Fruit fly (Drosophila melanogaster) whole organism, embryonic: ENCODE results near the gene CG17111.
A peak's percentile ranks its signal among the peaks of the same experiment; 100 is the strongest.

ENCODE experiments used
- Adf1 ChIP-seq: fragments of 200-800 bp; sonication (Bioruptor generic); IDR thresholded peaks from 2 replicates; pipeline ENCODE4 v1.3.6; 2022; ENCODE audit warnings: missing biosample characterization, missing genetic modification characterization
- Antp ChIP-seq: fragments of 200-800 bp; sonication (Bioruptor generic); optimal IDR thresholded peaks from 3 replicates; lab custom pipeline; 2016; ENCODE audit warnings: missing biosample characterization, missing genetic modification characterization
- Atf6 ChIP-seq: fragments of 200-800 bp; sonication (Bioruptor generic); IDR thresholded peaks from 2 replicates; pipeline ENCODE4 v1.3.6; 2022; ENCODE audit warnings: missing biosample characterization, missing genetic modification characterization
- CG10366 ChIP-seq: fragments of 200-800 bp; sonication (Bioruptor generic); IDR thresholded peaks from 2 replicates; pipeline ENCODE4 v1.3.6; 2022; ENCODE audit warnings: missing biosample characterization, missing genetic modification characterization
- CG11085 ChIP-seq: fragments of 200-800 bp; sonication (Bioruptor generic); IDR thresholded peaks from 2 replicates; pipeline ENCODE4 v1.3.6; 2022; ENCODE audit warnings: missing biosample characterization, missing genetic modification characterization
- CG12391 ChIP-seq: fragments of 200-800 bp; sonication (Bioruptor generic); optimal IDR thresholded peaks from 3 replicates; lab custom pipeline; 2018; ENCODE audit warnings: missing biosample characterization, mild to moderate bottlenecking, missing genetic modification characterization, moderate library complexity
- CG13624 ChIP-seq: fragments of 200-800 bp; sonication (Bioruptor generic); optimal IDR thresholded peaks from 2 replicates; lab custom pipeline; 2016; ENCODE audit warnings: missing biosample characterization, missing genetic modification characterization
- CG15601 ChIP-seq: fragments of 200-800 bp; sonication (Bioruptor generic); optimal IDR thresholded peaks from 3 replicates; lab custom pipeline; 2019; ENCODE audit warnings: missing biosample characterization, mild to moderate bottlenecking, missing genetic modification characterization, moderate library complexity
- CG17361 ChIP-seq: fragments of 200-800 bp; sonication (Bioruptor generic); IDR thresholded peaks from 3 replicates; pipeline ENCODE4 v1.3.6; 2022; ENCODE audit warnings: missing biosample characterization, missing genetic modification characterization
- CG17612 ChIP-seq: fragments of 200-800 bp; sonication (Bioruptor generic); IDR thresholded peaks from 2 replicates; pipeline ENCODE4 v1.3.6; 2022; ENCODE audit warnings: missing biosample characterization, missing genetic modification characterization
- CG18619 ChIP-seq: fragments of 200-800 bp; sonication (Bioruptor generic); optimal IDR thresholded peaks from 3 replicates; lab custom pipeline; 2017; ENCODE audit warnings: missing biosample characterization, mild to moderate bottlenecking, missing genetic modification characterization
- CG2678 ChIP-seq: fragments of 200-800 bp; sonication (Bioruptor generic); optimal IDR thresholded peaks from 3 replicates; lab custom pipeline; 2019; ENCODE audit warnings: missing biosample characterization, mild to moderate bottlenecking, missing genetic modification characterization, moderate library complexity
- CG32772 ChIP-seq: fragments of 200-800 bp; sonication (Bioruptor generic); IDR thresholded peaks from 2 replicates; pipeline ENCODE4 v1.3.6; 2022; ENCODE audit warnings: missing biosample characterization, missing genetic modification characterization
- CG3281 ChIP-seq: fragments of 200-800 bp; sonication (Bioruptor generic); optimal IDR thresholded peaks from 3 replicates; lab custom pipeline; 2017; ENCODE audit warnings: missing biosample characterization, mild to moderate bottlenecking, missing genetic modification characterization
- CG4282 ChIP-seq: fragments of 200-800 bp; sonication (Bioruptor generic); optimal IDR thresholded peaks from 2 replicates; lab custom pipeline; 2016; ENCODE audit warnings: missing biosample characterization, missing genetic modification characterization
- CG4730 ChIP-seq: fragments of 200-800 bp; sonication (Bioruptor generic); IDR thresholded peaks from 2 replicates; pipeline ENCODE4 v1.3.6; 2022; ENCODE audit warnings: missing biosample characterization, missing genetic modification characterization
- CG6689 ChIP-seq: fragments of 200-800 bp; sonication (Bioruptor generic); IDR thresholded peaks from 2 replicates; pipeline ENCODE4 v1.3.6; 2022; ENCODE audit warnings: missing biosample characterization, missing genetic modification characterization
- CG7271 ChIP-seq: fragments of 200-800 bp; sonication (Bioruptor generic); optimal IDR thresholded peaks from 2 replicates; lab custom pipeline; 2018; ENCODE audit warnings: missing biosample characterization, mild to moderate bottlenecking, missing genetic modification characterization, moderate library complexity
- CG8290 ChIP-seq, 3 experiments: fragments of 200-800 bp; sonication (Bioruptor generic); optimal IDR thresholded peaks; 2 replicates each; lab custom pipeline; 2016 to 2019; ENCODE audit warnings: missing biosample characterization in 3 of 3, missing genetic modification characterization in 3 of 3, mild to moderate bottlenecking in 2 of 3, moderate library complexity in 1 of 3
- CG9609 ChIP-seq: fragments of 200-800 bp; sonication (Bioruptor generic); optimal IDR thresholded peaks from 3 replicates; lab custom pipeline; 2016; ENCODE audit warnings: missing biosample characterization, missing genetic modification characterization
- CTCF ChIP-seq: fragments of 200-800 bp; sonication (Bioruptor generic); optimal IDR thresholded peaks from 2 replicates; lab custom pipeline; 2017; ENCODE audit warnings: missing biosample characterization, mild to moderate bottlenecking, missing genetic modification characterization, moderate library complexity
- CoRest ChIP-seq: fragments of 200-800 bp; sonication (Bioruptor generic); optimal IDR thresholded peaks from 3 replicates; lab custom pipeline; 2018; ENCODE audit warnings: missing biosample characterization, mild to moderate bottlenecking, missing genetic modification characterization, moderate library complexity
- Dip3 ChIP-seq: fragments of 200-800 bp; sonication (Bioruptor generic); optimal IDR thresholded peaks from 3 replicates; lab custom pipeline; 2016; ENCODE audit warnings: missing biosample characterization, missing genetic modification characterization
- HLH54F ChIP-seq: fragments of 200-800 bp; sonication (Bioruptor generic); optimal IDR thresholded peaks from 3 replicates; lab custom pipeline; 2016; ENCODE audit warnings: missing biosample characterization, missing genetic modification characterization
- HmgD ChIP-seq: fragments of 200-800 bp; sonication (Bioruptor generic); optimal IDR thresholded peaks from 3 replicates; lab custom pipeline; 2016; ENCODE audit warnings: missing biosample characterization, missing genetic modification characterization
- Mad ChIP-seq: fragments of 200-800 bp; sonication (Bioruptor generic); optimal IDR thresholded peaks from 2 replicates; lab custom pipeline; 2016; ENCODE audit warnings: missing biosample characterization, missing genetic modification characterization
- Myb ChIP-seq: fragments of 200-800 bp; sonication (Bioruptor generic); optimal IDR thresholded peaks from 2 replicates; lab custom pipeline; 2016; ENCODE audit warnings: missing biosample characterization, missing genetic modification characterization
- NFAT ChIP-seq: fragments of 200-800 bp; sonication (Bioruptor generic); IDR thresholded peaks from 2 replicates; pipeline ENCODE4 v1.3.6; 2022; ENCODE audit warnings: missing biosample characterization, missing genetic modification characterization
- Oaz ChIP-seq: fragments of 200-800 bp; sonication (Bioruptor generic); IDR thresholded peaks from 2 replicates; pipeline ENCODE4 v1.3.6; 2022; ENCODE audit warnings: missing biosample characterization, missing genetic modification characterization
- Sin3A ChIP-seq: fragments of >200 bp; optimal IDR thresholded peaks from 2 replicates; lab custom pipeline; 2018
- Trl ChIP-seq, 3 experiments: fragments of >200 bp in 2 of 3; fragments of 200-800 bp in 1 of 3; sonication (Bioruptor generic) in 1 of 3; optimal IDR thresholded peaks; 2 replicates in 1 of 3; 3 replicates in 2 of 3; lab custom pipeline; 2016 to 2017; ENCODE audit warnings: missing biosample characterization in 1 of 3, missing genetic modification characterization in 1 of 3
- ac ChIP-seq: fragments of 200-800 bp; sonication (Bioruptor generic); optimal IDR thresholded peaks from 3 replicates; lab custom pipeline; 2017; ENCODE audit warnings: missing biosample characterization, mild to moderate bottlenecking, missing genetic modification characterization
- bab2 ChIP-seq: fragments of 200-800 bp; sonication (Bioruptor generic); optimal IDR thresholded peaks from 2 replicates; lab custom pipeline; 2016; ENCODE audit warnings: missing biosample characterization, missing genetic modification characterization
- bsh ChIP-seq, 2 experiments: fragments of 200-800 bp; sonication (Bioruptor generic); optimal IDR thresholded peaks; 2 replicates each; lab custom pipeline; 2017 to 2018; ENCODE audit warnings: mild to moderate bottlenecking in 2 of 2, missing biosample characterization in 2 of 2, missing genetic modification characterization in 2 of 2, moderate library complexity in 1 of 2
- cato ChIP-seq: fragments of 200-800 bp; sonication (Bioruptor generic); optimal IDR thresholded peaks from 2 replicates; lab custom pipeline; 2016; ENCODE audit warnings: missing biosample characterization, missing genetic modification characterization, borderline replicate concordance
- chif ChIP-seq, 2 experiments: fragments of 200-800 bp; sonication (Bioruptor generic); optimal IDR thresholded peaks; 3 replicates each; lab custom pipeline; 2016; ENCODE audit warnings: missing biosample characterization in 2 of 2, missing genetic modification characterization in 2 of 2
- chn ChIP-seq: fragments of 200-800 bp; sonication (Bioruptor generic); optimal IDR thresholded peaks from 2 replicates; lab custom pipeline; 2016; ENCODE audit warnings: missing biosample characterization, missing genetic modification characterization
- ci ChIP-seq: fragments of 200-800 bp; sonication (Bioruptor generic); IDR thresholded peaks from 3 replicates; pipeline ENCODE4 v1.3.6; 2022; ENCODE audit warnings: missing biosample characterization, missing genetic modification characterization
- corto ChIP-seq: fragments of 200-800 bp; sonication (Bioruptor generic); optimal IDR thresholded peaks from 2 replicates; lab custom pipeline; 2016; ENCODE audit warnings: missing biosample characterization, mild to moderate bottlenecking, missing genetic modification characterization, moderate library complexity
- danr ChIP-seq: fragments of 200-800 bp; sonication (Bioruptor generic); IDR thresholded peaks from 2 replicates; pipeline ENCODE4 v1.3.6; 2022; ENCODE audit warnings: missing biosample characterization, missing genetic modification characterization
- ham ChIP-seq: fragments of 200-800 bp; sonication (Bioruptor generic); IDR thresholded peaks from 2 replicates; pipeline ENCODE4 v1.3.6; 2022; ENCODE audit warnings: missing biosample characterization, missing genetic modification characterization
- nerfin-2 ChIP-seq: fragments of 200-800 bp; sonication (Bioruptor generic); IDR thresholded peaks from 2 replicates; pipeline ENCODE4 v1.3.6; 2022; ENCODE audit warnings: missing biosample characterization, missing genetic modification characterization; ENCODE audit not compliant: partially characterized antibody
- nom ChIP-seq: fragments of 200-800 bp; sonication (Bioruptor generic); optimal IDR thresholded peaks from 2 replicates; lab custom pipeline; 2017; ENCODE audit warnings: missing biosample characterization, missing genetic modification characterization, mild to moderate bottlenecking, moderate library complexity, missing genetic modification reagents
- org-1 ChIP-seq: fragments of 200-800 bp; sonication (Bioruptor generic); optimal IDR thresholded peaks from 2 replicates; lab custom pipeline; 2017; ENCODE audit warnings: missing biosample characterization, missing genetic modification characterization
- peb ChIP-seq: fragments of 200-800 bp; sonication (Bioruptor generic); IDR thresholded peaks from 2 replicates; pipeline ENCODE4 v1.3.6; 2022; ENCODE audit warnings: missing biosample characterization, missing genetic modification characterization
- pho ChIP-seq: fragments of 200-800 bp; sonication (Bioruptor generic); optimal IDR thresholded peaks from 2 replicates; lab custom pipeline; 2016; ENCODE audit warnings: missing biosample characterization, missing genetic modification characterization
- sens-2 ChIP-seq: fragments of 200-800 bp; sonication (Bioruptor generic); IDR thresholded peaks from 2 replicates; pipeline ENCODE4 v1.3.6; 2022; ENCODE audit warnings: missing biosample characterization, missing genetic modification characterization
- sob ChIP-seq: fragments of 200-800 bp; sonication (Bioruptor generic); IDR thresholded peaks from 2 replicates; pipeline ENCODE4 v1.3.6; 2022; ENCODE audit warnings: missing biosample characterization, missing genetic modification characterization
- ssp ChIP-seq: fragments of 200-800 bp; sonication (Bioruptor generic); IDR thresholded peaks from 2 replicates; pipeline ENCODE4 v1.3.6; 2022; ENCODE audit warnings: missing biosample characterization, missing genetic modification characterization
- zen ChIP-seq: fragments of 200-800 bp; sonication (Bioruptor generic); optimal IDR thresholded peaks from 3 replicates; lab custom pipeline; 2018; ENCODE audit warnings: missing biosample characterization, mild to moderate bottlenecking, missing genetic modification characterization, moderate library complexity
- zfh2 ChIP-seq: fragments of 200-800 bp; sonication (Bioruptor generic); optimal IDR thresholded peaks from 2 replicates; lab custom pipeline; 2016; ENCODE audit warnings: missing biosample characterization, missing genetic modification characterization

Gene CG17111

DNA sequence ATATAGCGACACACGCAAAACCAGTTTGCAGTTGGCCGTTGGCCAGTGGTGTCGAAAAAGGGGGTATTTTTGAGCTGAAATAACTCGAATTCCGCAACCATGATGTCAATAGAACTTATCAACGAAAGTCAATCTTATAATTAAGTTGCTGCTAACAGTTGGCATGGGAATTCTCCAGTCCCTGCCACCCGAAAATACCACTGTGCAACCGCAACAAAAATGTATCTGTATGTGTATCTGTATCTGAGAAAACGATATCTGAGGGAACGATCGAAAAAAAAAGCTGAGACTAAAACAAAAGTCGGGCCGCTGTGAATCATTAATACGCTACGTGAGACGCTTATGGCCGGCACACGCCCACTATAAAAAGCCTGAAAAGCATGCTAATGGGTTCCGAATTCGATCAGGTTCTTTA, 20.5 kb downstream of the CG17111 start (continued):
- TF ChIP-seq CG8290 (GFP tag; optimal IDR thresholded peaks at IDR 0.05; lab: Kevin White, UChicago) (no peak), CG8290 (tag; optimal IDR thresholded peaks at IDR 0.05; lab: Kevin White, UChicago) (peak in 1 of 2 experiments; percentile 77), nerfin-2 (GFP tag; lab: Robert Waterston, UW) (no peak), NFAT (0 out of 2 replicates have a peak, but pooled peaks have one; percentile 32), CG6689 (GFP tag; lab: Robert Waterston, UW) (0 out of 2 replicates have a peak, but pooled peaks have one; percentile 30), sens-2 (GFP tag; lab: Robert Waterston, UW) (no peak), Oaz (GFP tag; lab: Robert Waterston, UW) (no peak), CG18619 (peak; percentile 24), corto (peak; percentile 74), CG10366 (peak; percentile 61), chn (GFP tag; lab: Kevin White, UChicago) (peak; percentile 13), CG17361 (GFP tag; lab: Robert Waterston, UW) (0 out of 3 replicates have a peak, but pooled peaks have one; percentile 32), bsh (GFP tag; optimal IDR thresholded peaks at IDR 0.05; lab: Kevin White, UChicago) (peak in 1 of 2 experiments; percentile 41), ci (GFP tag; lab: Robert Waterston, UW) (0 out of 3 replicates have a peak, but pooled peaks have one; percentile 39), CoRest (tag; lab: Kevin White, UChicago) (peak; percentile 40), Adf1 (GFP tag; lab: Robert Waterston, UW) (peak; percentile 28; the same call in 1 of the 2 replicates), ssp (GFP tag; lab: Robert Waterston, UW) (0 out of 2 replicates have a peak, but pooled peaks have one; percentile 12), nom (peak; percentile 81), zfh2 (GFP tag; lab: Kevin White, UChicago) (peak; percentile 70), Sin3A (lab: Kevin White, UChicago) (no peak), bab2 (GFP tag; lab: Kevin White, UChicago) (peak; percentile 23), chif (GFP tag; optimal IDR thresholded peaks at IDR 0.05; lab: Kevin White, UChicago) (peak in 1 of 2 experiments; percentile 5), peb (GFP tag; lab: Robert Waterston, UW) (no peak), CG9609 (peak; percentile 42), CG7271 (tag; lab: Kevin White, UChicago) (no peak), zen (tag; lab: Kevin White, UChicago) (no peak), HmgD (GFP tag; lab: Kevin White, UChicago) (no peak), pho (GFP tag; lab: Kevin White, UChicago) (peak; percentile 47), CG4282 (GFP tag; lab: Kevin White, UChicago) (peak; percentile 38), sob (peak; percentile 67; the same call in 1 of the 2 replicates), CG4730 (GFP tag; lab: Robert Waterston, UW) (peak; percentile 50), Myb (GFP tag; lab: Kevin White, UChicago) (peak; percentile 50), Trl (optimal IDR thresholded peaks at IDR 0.05; lab: Kevin White, UChicago) (no peak), Trl (GFP tag; optimal IDR thresholded peaks at IDR 0.05; lab: Kevin White, UChicago) (no peak), CG3281 (GFP tag; lab: Kevin White, UChicago) (peak; percentile 46), danr (GFP tag; lab: Robert Waterston, UW) (no peak), ac (no peak), CG2678 (tag; lab: Kevin White, UChicago) (peak; percentile 50), CG32772 (GFP tag; lab: Robert Waterston, UW) (peak; percentile 54; the same call in 1 of the 2 replicates), Antp (GFP tag; lab: Kevin White, UChicago) (peak; percentile 52), CG17612 (peak; percentile 24; the same call in 1 of the 2 replicates), CG11085 (GFP tag; lab: Robert Waterston, UW) (no peak), ham (GFP tag; lab: Robert Waterston, UW) (no peak), CG15601 (tag; lab: Kevin White, UChicago) (no peak), Atf6 (GFP tag; lab: Robert Waterston, UW) (peak; percentile 63), org-1 (GFP tag; lab: Kevin White, UChicago) (no peak), CG13624 (peak; percentile 35), Dip3 (GFP tag; lab: Kevin White, UChicago) (peak; percentile 47), HLH54F (GFP tag; lab: Kevin White, UChicago) (peak; percentile 67), Mad (GFP tag; lab: Kevin White, UChicago) (peak; percentile 40), CTCF (GFP tag; lab: Kevin White, UChicago) (no peak), CG12391 (tag; lab: Kevin White, UChicago) (peak; percentile 2), cato (GFP tag; lab: Kevin White, UChicago) (no peak)
